Worm (Caenorhabditis elegans): Measurements from ENCODE around the gene B0228.1.

The B0228.1 gene

DNA sequence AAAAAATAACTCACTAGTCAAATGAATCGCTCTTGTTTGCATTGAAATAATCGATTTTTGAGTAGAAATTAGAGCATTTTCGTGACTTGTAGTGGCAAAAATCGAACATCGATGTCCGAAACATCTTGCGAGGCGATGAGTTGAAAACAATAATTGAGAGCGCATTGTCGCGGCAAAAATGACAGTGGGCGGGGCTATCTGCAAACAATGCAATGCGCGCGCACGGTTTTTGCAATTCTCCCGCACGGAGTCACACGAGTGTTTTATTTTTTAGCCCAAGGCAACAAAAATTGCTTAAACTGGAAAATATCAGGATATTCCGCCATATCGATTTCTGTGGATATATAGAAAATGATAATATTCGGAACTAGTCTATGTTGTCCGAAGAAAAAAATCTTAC, 46.6 kb upstream of the B0228.1 start, which contains the start of gene B0495.9:
B0495.9 (minus strand) TSS at position 171 of the 400 bp plus-strand sequence.
- TF ChIP-seq ceh-48 (tag; optimal IDR thresholded peaks at IDR 0.05) (peak; percentile 62), pat-9 (tag; optimal IDR thresholded peaks at IDR 0.05) (peak; percentile 90), ama-1 (optimal IDR thresholded peaks at IDR 0.05) (no peak), ztf-16 (tag; optimal IDR thresholded peaks at IDR 0.05) (peak; percentile 93), ceh-24 (tag; optimal IDR thresholded peaks at IDR 0.05) (peak; percentile 68), K09A11.1 (tag; optimal IDR thresholded peaks at IDR 0.05; ENCODE audit: insufficient read depth) (peak; percentile 84), ceh-9 (tag; optimal IDR thresholded peaks at IDR 0.05) (peak; percentile 23), ceh-34 (tag; optimal IDR thresholded peaks at IDR 0.05) (peak; percentile 94), rnt-1 (tag; optimal IDR thresholded peaks at IDR 0.05) (peak; percentile 86), ceh-22 (tag; optimal IDR thresholded peaks at IDR 0.05) (peak; percentile 78), pros-1 (tag; optimal IDR thresholded peaks at IDR 0.05) (no peak), nhr-11 (tag; optimal IDR thresholded peaks at IDR 0.05) (peak; percentile 14), pqm-1 (tag; optimal IDR thresholded peaks at IDR 0.05) (peak; percentile 31), sox-4 (tag; optimal IDR thresholded peaks at IDR 0.05) (peak; percentile 90), che-1 (tag; optimal IDR thresholded peaks at IDR 0.05) (peak; percentile 85), lin-11 (tag; optimal IDR thresholded peaks at IDR 0.05) (peak; percentile 75), nhr-232 (tag; optimal IDR thresholded peaks at IDR 0.05) (peak; percentile 84), tbx-7 (tag; optimal IDR thresholded peaks at IDR 0.05) (peak; percentile 71), tbx-2 (tag; optimal IDR thresholded peaks at IDR 0.05) (peak; percentile 95), dmd-4 (tag; optimal IDR thresholded peaks at IDR 0.05; ENCODE audit: borderline replicate concordance) (peak; percentile 88), syd-9 (tag; optimal IDR thresholded peaks at IDR 0.05) (peak; percentile 85), eyg-1 (tag; optimal IDR thresholded peaks at IDR 0.05) (peak; percentile 84), hlh-15 (tag; optimal IDR thresholded peaks at IDR 0.05) (peak; percentile 90), lim-6 (tag; optimal IDR thresholded peaks at IDR 0.05) (peak; percentile 61), ttx-3 (tag; optimal IDR thresholded peaks at IDR 0.05) (peak; percentile 90), dve-1 (tag; optimal IDR thresholded peaks at IDR 0.05) (peak; percentile 13), ceh-14 (tag; optimal IDR thresholded peaks at IDR 0.05) (peak; percentile 93), hlh-6 (tag; optimal IDR thresholded peaks at IDR 0.05) (peak; percentile 89), T23F11.4 (GFP tag; optimal IDR thresholded peaks at IDR 0.05) (peak; percentile 84), C08G9.2 (tag; optimal IDR thresholded peaks at IDR 0.05) (peak; percentile 87), gmeb-2 (tag; optimal IDR thresholded peaks at IDR 0.05) (peak; percentile 88), C38D4.7 (GFP tag; optimal IDR thresholded peaks at IDR 0.05) (peak; percentile 88), ceh-30 (tag; optimal IDR thresholded peaks at IDR 0.05) (no peak), sox-2 (GFP tag; IDR thresholded peaks at IDR 0.05) (peak; percentile 80), odd-2 (tag; optimal IDR thresholded peaks at IDR 0.05) (peak; percentile 85), pha-4 (tag; optimal IDR thresholded peaks at IDR 0.05) (no peak), fkh-10 (GFP tag; optimal IDR thresholded peaks at IDR 0.05) (peak; percentile 16), ahr-1 (tag; optimal IDR thresholded peaks at IDR 0.05) (peak; percentile 87), ceh-18 (tag; optimal IDR thresholded peaks at IDR 0.05) (peak; percentile 55), pag-3 (tag; optimal IDR thresholded peaks at IDR 0.05; ENCODE audit: borderline replicate concordance) (no peak), pax-1 (tag; optimal IDR thresholded peaks at IDR 0.05) (peak; percentile 35), unc-42 (tag; optimal IDR thresholded peaks at IDR 0.05) (peak; percentile 64), unc-3 (GFP tag; conservative IDR thresholded peaks at IDR 0.05) (peak; percentile 75), unc-3 (tag; optimal IDR thresholded peaks at IDR 0.05) (peak; percentile 87), elt-2 (tag; optimal IDR thresholded peaks at IDR 0.05) (peak; percentile 96), ceh-2 (tag; optimal IDR thresholded peaks at IDR 0.05) (peak; percentile 87), hlh-8 (tag; optimal IDR thresholded peaks at IDR 0.05) (peak; percentile 91), Y22D7AL.16 (tag; optimal IDR thresholded peaks at IDR 0.05) (peak; percentile 83), ceh-31 (tag; optimal IDR thresholded peaks at IDR 0.05) (peak; percentile 91), ets-4 (tag; optimal IDR thresholded peaks at IDR 0.05) (peak; percentile 18), fkh-6 (tag; optimal IDR thresholded peaks at IDR 0.05) (peak; percentile 89), ceh-6 (GFP tag; optimal IDR thresholded peaks at IDR 0.05) (peak; percentile 86), K02D7.2 (tag; optimal IDR thresholded peaks at IDR 0.05) (peak; percentile 81), unc-86 (tag; optimal IDR thresholded peaks at IDR 0.05) (peak; percentile 92)

All from whole organism, late embryonic.